Worm (Caenorhabditis elegans) whole organism, L1 larva: ENCODE data around the gene fbxb-97.

Experiments
- Y116A8C.19 ChIP-seq: sonication (generic microtip); optimal IDR thresholded peaks from 2 replicates; lab custom pipeline; 2016; ENCODE audit warnings: missing compliant biosample characterization, missing genetic modification characterization, borderline replicate concordance
- alr-1 ChIP-seq: fragments of 200-800 bp; sonication (Bioruptor generic); optimal IDR thresholded peaks from 2 replicates; lab custom pipeline; 2018; ENCODE audit warnings: borderline replicate concordance, mild to moderate bottlenecking, missing genetic modification characterization, missing compliant biosample characterization
- ceh-8 ChIP-seq: fragments of 200-800 bp; sonication (Bioruptor generic); optimal IDR thresholded peaks from 2 replicates; lab custom pipeline; 2018; ENCODE audit warnings: mild to moderate bottlenecking, missing genetic modification characterization, moderate library complexity, missing compliant biosample characterization
- ceh-82 ChIP-seq, 3 experiments: fragments of 150-350 bp in 1 of 3; sonication (generic microtip) in 2 of 3; optimal IDR thresholded peaks; 2 replicates each; lab custom pipeline; 2014 to 2017; ENCODE audit warnings: missing biosample characterization in 3 of 3, missing genetic modification characterization in 3 of 3
- ceh-88 ChIP-seq: fragments of 200-800 bp; sonication (Bioruptor generic); IDR thresholded peaks from 2 replicates; pipeline ENCODE4 v1.3.6; 2022; ENCODE audit warnings: missing genetic modification characterization, missing compliant biosample characterization
- efl-1 ChIP-seq, 4 experiments: fragments of 150-350 bp; optimal IDR thresholded peaks in 3 of 4; peaks in 1 of 4; 1 replicate in 1 of 4; 2 replicates in 3 of 4; lab custom pipeline; 2014; ENCODE audit warnings: missing biosample characterization in 2 of 4, missing genetic modification characterization in 2 of 4, missing genetic modification reagents in 2 of 4
- efl-3 ChIP-seq: fragments of 200-800 bp; sonication (Bioruptor generic); optimal IDR thresholded peaks from 2 replicates; lab custom pipeline; 2018; ENCODE audit warnings: mild to moderate bottlenecking, missing genetic modification characterization, missing compliant biosample characterization
- egl-27 ChIP-seq, 2 experiments: fragments of 150-350 bp in 1 of 2; sonication (generic microtip); optimal IDR thresholded peaks; 3 replicates each; lab custom pipeline; 2017 to 2018; ENCODE audit warnings: missing biosample characterization in 2 of 2, missing genetic modification characterization in 2 of 2, missing genetic modification reagents in 2 of 2
- elt-2 ChIP-seq: sonication (generic microtip); optimal IDR thresholded peaks from 2 replicates; lab custom pipeline; 2016; ENCODE audit warnings: missing genetic modification characterization, mild to moderate bottlenecking, inconsistent platforms, missing compliant biosample characterization, missing genetic modification reagents
- fkh-10 ChIP-seq: sonication (generic microtip); optimal IDR thresholded peaks from 2 replicates; lab custom pipeline; 2017; ENCODE audit warnings: missing biosample characterization, missing genetic modification reagents, missing genetic modification characterization
- fkh-4 ChIP-seq: sonication (generic microtip); optimal IDR thresholded peaks from 2 replicates; lab custom pipeline; 2016; ENCODE audit warnings: missing compliant biosample characterization, missing genetic modification characterization, borderline replicate concordance
- grh-1 ChIP-seq: fragments of 200-800 bp; sonication (Bioruptor generic); IDR thresholded peaks from 2 replicates; pipeline ENCODE4 v1.3.6; 2022; ENCODE audit warnings: missing genetic modification reagents, missing genetic modification characterization, missing compliant biosample characterization
- hlh-17 ChIP-seq: fragments of 200-800 bp; sonication (Bioruptor generic); optimal IDR thresholded peaks from 2 replicates; lab custom pipeline; 2018; ENCODE audit warnings: missing genetic modification characterization, mild to moderate bottlenecking, missing compliant biosample characterization, moderate library complexity, borderline replicate concordance
- hpl-2 ChIP-seq: fragments of 150-350 bp; optimal IDR thresholded peaks from 2 replicates; lab custom pipeline; 2014; ENCODE audit warnings: missing biosample characterization, missing genetic modification reagents, missing genetic modification characterization
- irx-1 ChIP-seq: sonication (generic microtip); optimal IDR thresholded peaks from 2 replicates; lab custom pipeline; 2016; ENCODE audit warnings: missing genetic modification characterization, missing compliant biosample characterization
- jun-1 ChIP-seq: fragments of 150-350 bp; optimal IDR thresholded peaks from 2 replicates; lab custom pipeline; 2014; ENCODE audit warnings: missing biosample characterization, missing genetic modification reagents, missing genetic modification characterization
- lin-13 ChIP-seq: fragments of 150-350 bp; optimal IDR thresholded peaks from 2 replicates; lab custom pipeline; 2014; ENCODE audit warnings: missing biosample characterization, missing genetic modification reagents, missing genetic modification characterization
- lin-14 ChIP-seq: fragments of 200-800 bp; sonication (Bioruptor generic); optimal IDR thresholded peaks from 2 replicates; lab custom pipeline; 2018; ENCODE audit warnings: mild to moderate bottlenecking, missing genetic modification characterization, moderate library complexity, missing compliant biosample characterization
- lin-15B ChIP-seq: fragments of 150-350 bp; sonication (generic microtip); optimal IDR thresholded peaks from 3 replicates; lab custom pipeline; 2014; ENCODE audit warnings: missing biosample characterization, missing genetic modification characterization
- lsy-2 ChIP-seq, 2 experiments: fragments of 150-350 bp; optimal IDR thresholded peaks; 2 replicates each; lab custom pipeline; 2014; ENCODE audit warnings: missing biosample characterization in 2 of 2, missing genetic modification characterization in 2 of 2
- mdl-1 ChIP-seq, 2 experiments: fragments of 150-350 bp; optimal IDR thresholded peaks; 2 replicates each; lab custom pipeline; 2014 to 2017; ENCODE audit warnings: missing biosample characterization in 2 of 2, missing genetic modification characterization in 2 of 2, inconsistent platforms in 1 of 2
- mef-2 ChIP-seq: fragments of 150-350 bp; optimal IDR thresholded peaks from 2 replicates; lab custom pipeline; 2014; ENCODE audit warnings: missing biosample characterization, missing genetic modification characterization
- nhr-11 ChIP-seq: fragments of 150-350 bp; optimal IDR thresholded peaks from 2 replicates; lab custom pipeline; 2014; ENCODE audit warnings: missing biosample characterization, missing genetic modification characterization
- nhr-19 ChIP-seq: fragments of 200-800 bp; sonication (Bioruptor generic); conservative IDR thresholded peaks from 2 replicates; pipeline ENCODE4 v1.3.6; 2022; ENCODE audit warnings: missing genetic modification characterization, missing compliant biosample characterization
- nhr-28 ChIP-seq: fragments of 150-350 bp; optimal IDR thresholded peaks from 2 replicates; lab custom pipeline; 2014; ENCODE audit warnings: missing biosample characterization, missing genetic modification characterization
- nhr-76 ChIP-seq: sonication (generic microtip); optimal IDR thresholded peaks from 2 replicates; lab custom pipeline; 2017; ENCODE audit warnings: missing biosample characterization, missing genetic modification characterization
- nhr-77 ChIP-seq: fragments of 150-350 bp; optimal IDR thresholded peaks from 2 replicates; lab custom pipeline; 2014; ENCODE audit warnings: missing biosample characterization, missing genetic modification characterization
- nhr-84 ChIP-seq: sonication (generic microtip); optimal IDR thresholded peaks from 2 replicates; lab custom pipeline; 2017; ENCODE audit warnings: missing biosample characterization, missing genetic modification characterization
- nhr-85 ChIP-seq: sonication (generic microtip); peaks from one replicate; lab custom pipeline; 2016; ENCODE audit warnings: missing genetic modification characterization, inconsistent platforms, missing compliant biosample characterization
- nhr-90 ChIP-seq: sonication (generic microtip); optimal IDR thresholded peaks from 2 replicates; lab custom pipeline; 2016; ENCODE audit warnings: mild to moderate bottlenecking, missing genetic modification characterization, missing compliant biosample characterization; ENCODE audit not compliant: poor library complexity
- pqm-1 ChIP-seq: sonication (generic microtip); optimal IDR thresholded peaks from 3 replicates; lab custom pipeline; 2017; ENCODE audit warnings: missing biosample characterization, missing genetic modification characterization
- rnt-1 ChIP-seq: sonication (generic microtip); optimal IDR thresholded peaks from 2 replicates; lab custom pipeline; 2016; ENCODE audit warnings: mild to moderate bottlenecking, missing genetic modification characterization, moderate library complexity, missing compliant biosample characterization
- skn-1 ChIP-seq: fragments of 150-350 bp; optimal IDR thresholded peaks from 2 replicates; lab custom pipeline; 2014; ENCODE audit warnings: missing biosample characterization, missing genetic modification characterization
- snpc-4 ChIP-seq: fragments of 150-350 bp; optimal IDR thresholded peaks from 2 replicates; lab custom pipeline; 2014; ENCODE audit warnings: missing biosample characterization, missing genetic modification characterization
- tbx-2 ChIP-seq: sonication (generic microtip); optimal IDR thresholded peaks from 2 replicates; lab custom pipeline; 2016; ENCODE audit warnings: missing genetic modification characterization, missing compliant biosample characterization
- tlp-1 ChIP-seq: fragments of 150-350 bp; optimal IDR thresholded peaks from 2 replicates; lab custom pipeline; 2014; ENCODE audit warnings: missing biosample characterization, missing genetic modification characterization
- unc-130 ChIP-seq: fragments of 150-350 bp; optimal IDR thresholded peaks from 2 replicates; lab custom pipeline; 2017; ENCODE audit warnings: missing biosample characterization, missing genetic modification characterization, inconsistent platforms
- unc-86 ChIP-seq: sonication (generic microtip); optimal IDR thresholded peaks from 2 replicates; lab custom pipeline; 2016; ENCODE audit warnings: missing genetic modification characterization, missing compliant biosample characterization
- zip-4 ChIP-seq: fragments of 200-800 bp; sonication (Bioruptor generic); optimal IDR thresholded peaks from 2 replicates; lab custom pipeline; 2018; ENCODE audit warnings: mild to moderate bottlenecking, missing genetic modification characterization, moderate library complexity, missing compliant biosample characterization
- ztf-11 ChIP-seq, 2 experiments: sonication (generic microtip); optimal IDR thresholded peaks; 2 replicates each; lab custom pipeline; 2016 to 2017; ENCODE audit warnings: missing genetic modification characterization in 2 of 2, missing biosample characterization in 1 of 2, missing compliant biosample characterization in 1 of 2

Gene fbxb-97

DNA sequence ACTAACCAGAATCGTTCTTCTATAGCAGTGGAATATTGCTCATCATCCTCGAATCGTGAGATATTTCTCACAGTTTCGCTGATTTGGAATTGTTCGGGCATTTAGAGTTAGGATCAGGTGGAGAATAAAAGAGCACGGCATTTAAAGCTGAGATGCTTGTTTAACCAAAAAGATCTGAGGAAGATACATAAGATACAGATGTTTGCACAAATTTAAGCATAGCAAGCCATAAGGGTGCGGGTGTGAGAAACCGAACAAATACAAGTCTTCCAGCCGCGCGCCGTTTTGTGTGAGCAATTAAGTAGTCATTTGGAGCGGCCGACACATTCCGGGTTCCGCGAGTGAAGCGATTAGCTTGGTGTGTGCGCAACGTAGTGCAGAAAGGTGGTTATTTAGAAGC, 38.4 kb upstream of the fbxb-97 start, which contains the start of gene math-7:
TSS of gene math-7 (minus strand) at position 101 of the 400 bp plus-strand sequence.
- TF ChIP-seq nhr-90 (tag; lab: Kevin White, UChicago), result no peak
- TF ChIP-seq alr-1 (tag; lab: Kevin White, UChicago), result no peak
- TF ChIP-seq skn-1 (tag; lab: Kevin White, UChicago), result no peak
- no peak for TF ChIP-seq lsy-2 (tag; optimal IDR thresholded peaks at IDR 0.05; lab: Kevin White, UChicago)
- TF ChIP-seq unc-130 (tag; lab: Kevin White, UChicago), result no peak
- TF ChIP-seq lin-13 (GFP tag; lab: Kevin White, UChicago), result no peak
- no peak for TF ChIP-seq elt-2 (tag; lab: Kevin White, UChicago)
- no peak for TF ChIP-seq pqm-1 (tag; lab: Kevin White, UChicago)
- TF ChIP-seq nhr-84 (tag; lab: Kevin White, UChicago), result no peak
- TF ChIP-seq unc-86 (tag; lab: Kevin White, UChicago), result no peak
- TF ChIP-seq mdl-1 (tag; optimal IDR thresholded peaks at IDR 0.05; lab: Kevin White, UChicago), result no peak
- no peak for TF ChIP-seq nhr-28 (tag; lab: Kevin White, UChicago)
- TF ChIP-seq irx-1 (tag; lab: Kevin White, UChicago), result no peak
- TF ChIP-seq lin-14 (GFP tag; lab: Kevin White, UChicago), result no peak
- no peak for TF ChIP-seq nhr-11 (tag; lab: Kevin White, UChicago)
- TF ChIP-seq nhr-85, result no peak
- no peak for TF ChIP-seq grh-1 (GFP tag; lab: Robert Waterston, UW)

DNA sequence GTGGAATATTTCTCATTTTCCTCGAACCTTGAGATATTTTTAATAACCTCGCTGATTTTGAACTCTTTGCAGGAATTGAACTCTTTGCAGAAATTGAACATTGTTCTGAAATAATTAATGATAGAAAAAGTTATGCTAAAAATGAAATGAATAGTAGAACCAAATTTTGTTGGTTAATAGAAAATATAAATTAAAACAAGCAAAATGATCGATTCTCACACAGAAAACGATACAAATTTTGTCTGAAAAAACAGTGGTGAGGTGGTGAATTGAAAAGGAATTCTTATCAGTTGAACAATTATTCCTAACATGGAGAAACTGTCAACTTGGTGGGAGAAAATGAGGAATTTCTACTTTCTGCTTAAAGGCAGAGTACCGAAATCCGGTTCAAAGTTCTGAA, 36.7 kb upstream of the fbxb-97 start, which contains the start of gene math-6:
TSS of gene math-6 (minus strand) at position 101 of the 400 bp plus-strand sequence.
- TF ChIP-seq nhr-76 (no peak), ztf-11 (tag; optimal IDR thresholded peaks at IDR 0.05; lab: Kevin White, UChicago) (no peak), hlh-17 (no peak), mdl-1 (tag; optimal IDR thresholded peaks at IDR 0.05; lab: Kevin White, UChicago) (no peak), egl-27 (tag; optimal IDR thresholded peaks at IDR 0.05; lab: Kevin White, UChicago) (no peak), unc-130 (tag; lab: Kevin White, UChicago) (no peak)

- TF ChIP-seq nhr-11 (tag; lab: Kevin White, UChicago) (no peak), ztf-11 (tag; optimal IDR thresholded peaks at IDR 0.05; lab: Kevin White, UChicago) (no peak), tbx-2 (tag; lab: Kevin White, UChicago) (no peak), ceh-88 (no peak), efl-1 (optimal IDR thresholded peaks at IDR 0.05; lab: Kevin White, UChicago) (no peak), efl-1 (GFP tag; optimal IDR thresholded peaks at IDR 0.05 in 1 of 2; lab: Kevin White, UChicago) (no peak), ceh-8 (no peak), hpl-2 (GFP tag; lab: Kevin White, UChicago) (no peak), lin-15B (tag; lab: Kevin White, UChicago) (no peak)
Measured at ce11 chrII:1882705-1883104, 34.7 kb upstream of the fbxb-97 start, which contains the start of gene math-5. TSS of gene math-5 (minus strand) at chrII:1882805.

DNA sequence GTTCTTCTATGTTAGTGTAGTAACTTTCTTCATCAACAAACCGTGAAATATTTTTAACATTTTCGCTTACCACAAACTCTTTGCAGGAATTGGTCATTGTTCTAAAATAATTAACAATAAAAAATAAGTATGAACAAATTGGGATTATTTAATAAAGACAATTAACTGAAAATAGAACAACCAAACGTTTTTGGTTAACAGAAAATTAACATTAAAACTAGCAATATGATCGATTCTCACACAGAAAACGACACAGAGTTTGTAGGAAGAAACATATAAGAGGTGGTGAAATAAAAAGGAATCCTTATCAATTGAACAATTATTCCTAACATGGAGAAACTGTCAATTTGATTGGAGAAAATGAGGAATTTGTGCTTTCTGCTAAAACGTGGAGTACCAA, 30.7 kb upstream of the fbxb-97 start, which contains the start of gene math-16:
TSS of gene math-16 (minus strand) at position 101 of the 400 bp plus-strand sequence.
- no peak for TF ChIP-seq Y116A8C.19 (tag; lab: Kevin White, UChicago)
- TF ChIP-seq nhr-19 (GFP tag; lab: Robert Waterston, UW), result no peak
- TF ChIP-seq pqm-1 (tag; lab: Kevin White, UChicago), result no peak
- no peak for TF ChIP-seq fkh-4 (tag; lab: Kevin White, UChicago)
- TF ChIP-seq mef-2 (tag; lab: Kevin White, UChicago), result no peak
- TF ChIP-seq lin-14 (GFP tag; lab: Kevin White, UChicago), result no peak
- TF ChIP-seq snpc-4 (tag; lab: Kevin White, UChicago), result no peak
- no peak for TF ChIP-seq jun-1 (tag; lab: Kevin White, UChicago)
- no peak for TF ChIP-seq efl-1 (optimal IDR thresholded peaks at IDR 0.05; lab: Kevin White, UChicago)
- no peak for TF ChIP-seq efl-1 (GFP tag; optimal IDR thresholded peaks at IDR 0.05 in 1 of 2; lab: Kevin White, UChicago)
- TF ChIP-seq rnt-1 (tag; lab: Kevin White, UChicago), result no peak
- no peak for TF ChIP-seq fkh-10 (GFP tag; lab: Kevin White, UChicago)
- no peak for TF ChIP-seq ceh-8
- TF ChIP-seq efl-3, result no peak
- TF ChIP-seq skn-1 (tag; lab: Kevin White, UChicago), result no peak
- no peak for TF ChIP-seq ceh-82 (tag; optimal IDR thresholded peaks at IDR 0.05; lab: Kevin White, UChicago)
- no peak for TF ChIP-seq zip-4 (GFP tag; lab: Kevin White, UChicago)
- no peak for TF ChIP-seq nhr-77 (tag; lab: Kevin White, UChicago)
- TF ChIP-seq nhr-11 (tag; lab: Kevin White, UChicago), result no peak
- TF ChIP-seq tlp-1 (tag; lab: Kevin White, UChicago), result no peak
- TF ChIP-seq ztf-11 (tag; optimal IDR thresholded peaks at IDR 0.05; lab: Kevin White, UChicago), result no peak
- TF ChIP-seq, all 84 proteins: peak for 0
